Worm (Caenorhabditis elegans) whole organism, late embryonic: Measurements from ENCODE around the gene frm-5.1.
"Not testable (repeated sequence)": the region's sequence is repeated elsewhere in the genome, so short reads cannot be mapped to it uniquely, and the experiment has no call there.

Source experiments
- K02D7.2 ChIP-seq: sonication (generic microtip); optimal IDR thresholded peaks from 2 replicates; lab custom pipeline; 2017; ENCODE audit warnings: mild to moderate bottlenecking, missing genetic modification characterization, missing compliant biosample characterization
- ama-1 ChIP-seq: fragments of 150-350 bp; optimal IDR thresholded peaks from 2 replicates; lab custom pipeline; 2014
- ceh-14 ChIP-seq: sonication (generic microtip); optimal IDR thresholded peaks from 2 replicates; lab custom pipeline; 2016; ENCODE audit warnings: missing genotype, missing genetic modification characterization, missing compliant biosample characterization
- ceh-18 ChIP-seq: sonication (generic microtip); optimal IDR thresholded peaks from 2 replicates; lab custom pipeline; 2016; ENCODE audit warnings: missing genetic modification characterization, missing compliant biosample characterization
- ceh-19 ChIP-seq: fragments of 200-800 bp; sonication (Bioruptor generic); optimal IDR thresholded peaks from 2 replicates; lab custom pipeline; 2018; ENCODE audit warnings: mild to moderate bottlenecking, missing genetic modification characterization, missing compliant biosample characterization
- ceh-2 ChIP-seq: sonication (generic microtip); optimal IDR thresholded peaks from 2 replicates; lab custom pipeline; 2016; ENCODE audit warnings: missing genotype, missing genetic modification characterization, missing compliant biosample characterization
- ceh-22 ChIP-seq: sonication (generic microtip); optimal IDR thresholded peaks from 2 replicates; lab custom pipeline; 2017; ENCODE audit warnings: missing biosample characterization, missing genetic modification characterization
- ceh-31 ChIP-seq: sonication (generic microtip); optimal IDR thresholded peaks from 2 replicates; lab custom pipeline; 2016; ENCODE audit warnings: missing genetic modification characterization, missing compliant biosample characterization
- ceh-45 ChIP-seq: fragments of 200-800 bp; sonication (Bioruptor generic); IDR thresholded peaks from 2 replicates; pipeline ENCODE4 v1.3.6; 2022; ENCODE audit warnings: missing genetic modification reagents, missing genetic modification characterization, missing compliant biosample characterization
- ceh-48 ChIP-seq: sonication (generic microtip); optimal IDR thresholded peaks from 2 replicates; lab custom pipeline; 2016; ENCODE audit warnings: missing genetic modification characterization, inconsistent platforms, missing compliant biosample characterization
- dmd-4 ChIP-seq: sonication (generic microtip); optimal IDR thresholded peaks from 2 replicates; lab custom pipeline; 2016; ENCODE audit warnings: borderline replicate concordance, missing genetic modification characterization, missing compliant biosample characterization
- dve-1 ChIP-seq: sonication (generic microtip); optimal IDR thresholded peaks from 2 replicates; lab custom pipeline; 2017; ENCODE audit warnings: antibody characterized with exemption, mild to moderate bottlenecking, missing genetic modification characterization, missing compliant biosample characterization
- elt-2 ChIP-seq: sonication (generic microtip); optimal IDR thresholded peaks from 2 replicates; lab custom pipeline; 2016; ENCODE audit warnings: missing genetic modification reagents, missing genetic modification characterization, missing compliant biosample characterization
- eyg-1 ChIP-seq: sonication (generic microtip); optimal IDR thresholded peaks from 2 replicates; lab custom pipeline; 2016; ENCODE audit warnings: missing genotype, missing genetic modification characterization, missing compliant biosample characterization
- fkh-6 ChIP-seq: sonication (generic microtip); optimal IDR thresholded peaks from 2 replicates; lab custom pipeline; 2016; ENCODE audit warnings: missing genetic modification characterization, missing compliant biosample characterization
- hlh-15 ChIP-seq: sonication (generic microtip); optimal IDR thresholded peaks from 2 replicates; lab custom pipeline; 2016; ENCODE audit warnings: missing genetic modification characterization, missing compliant biosample characterization
- hlh-30 ChIP-seq: sonication (generic microtip); optimal IDR thresholded peaks from 2 replicates; lab custom pipeline; 2017; ENCODE audit warnings: antibody characterized with exemption, missing genetic modification characterization, missing compliant biosample characterization; ENCODE audit not compliant: insufficient read depth
- lim-6 ChIP-seq: sonication (generic microtip); optimal IDR thresholded peaks from 2 replicates; lab custom pipeline; 2016; ENCODE audit warnings: missing genetic modification characterization, missing compliant biosample characterization
- mec-3 ChIP-seq: sonication (generic microtip); optimal IDR thresholded peaks from 2 replicates; lab custom pipeline; 2016; ENCODE audit warnings: borderline replicate concordance, missing genetic modification characterization, missing compliant biosample characterization
- nfya-1 ChIP-seq: sonication (generic microtip); optimal IDR thresholded peaks from 2 replicates; lab custom pipeline; 2017; ENCODE audit warnings: missing genetic modification characterization, mild to moderate bottlenecking, missing compliant biosample characterization, antibody characterized with exemption, moderate library complexity
- nhr-11 ChIP-seq: fragments of 150-350 bp; optimal IDR thresholded peaks from 2 replicates; lab custom pipeline; 2014; ENCODE audit warnings: missing biosample characterization, missing genetic modification characterization
- npax-4 ChIP-seq: sonication (generic microtip); optimal IDR thresholded peaks from 2 replicates; lab custom pipeline; 2016; ENCODE audit warnings: missing genetic modification characterization, missing compliant biosample characterization
- odd-2 ChIP-seq: sonication (generic microtip); optimal IDR thresholded peaks from 2 replicates; lab custom pipeline; 2017; ENCODE audit warnings: antibody characterized with exemption, mild to moderate bottlenecking, missing genetic modification characterization, missing compliant biosample characterization
- pag-3 ChIP-seq: sonication (generic microtip); optimal IDR thresholded peaks from 2 replicates; lab custom pipeline; 2016; ENCODE audit warnings: missing compliant biosample characterization, missing genetic modification characterization, borderline replicate concordance
- pha-4 ChIP-seq: fragments of 150-350 bp; optimal IDR thresholded peaks from 2 replicates; lab custom pipeline; 2018; ENCODE audit warnings: missing biosample characterization, missing genetic modification reagents, missing genetic modification characterization
- pros-1 ChIP-seq: fragments of 150-350 bp; optimal IDR thresholded peaks from 2 replicates; lab custom pipeline; 2014; ENCODE audit warnings: missing biosample characterization, missing genetic modification reagents, missing genetic modification characterization
- ref-2 ChIP-seq: sonication (generic microtip); optimal IDR thresholded peaks from 2 replicates; lab custom pipeline; 2016; ENCODE audit warnings: missing genetic modification characterization, missing compliant biosample characterization
- tbx-2 ChIP-seq: sonication (generic microtip); optimal IDR thresholded peaks from 2 replicates; lab custom pipeline; 2016; ENCODE audit warnings: missing genetic modification characterization, missing compliant biosample characterization
- unc-3 ChIP-seq, 2 experiments: fragments of 200-800 bp in 1 of 2; sonication (Bioruptor generic) in 1 of 2; sonication (generic microtip) in 1 of 2; conservative IDR thresholded peaks in 1 of 2; optimal IDR thresholded peaks in 1 of 2; 2 replicates each; pipeline versions ENCODE4 v1.3.6 to Lab custom; 2016 to 2022; ENCODE audit warnings: missing compliant biosample characterization in 2 of 2, missing genetic modification characterization in 2 of 2, missing genetic modification reagents in 1 of 2
- unc-42 ChIP-seq: sonication (generic microtip); optimal IDR thresholded peaks from 2 replicates; lab custom pipeline; 2016; ENCODE audit warnings: missing genotype, missing genetic modification characterization, missing compliant biosample characterization
- unc-86 ChIP-seq: sonication (generic microtip); optimal IDR thresholded peaks from 2 replicates; lab custom pipeline; 2016; ENCODE audit warnings: missing genetic modification characterization, missing compliant biosample characterization

frm-5.1 gene

ce11 chrIV:51219-51618 lies 2.5 kb upstream of the frm-5.1 start:
- no peak for TF ChIP-seq hlh-15
- no peak for TF ChIP-seq unc-3 (GFP tag; conservative IDR thresholded peaks at IDR 0.05; lab: Robert Waterston, UW)
- no peak for TF ChIP-seq unc-3 (tag; optimal IDR thresholded peaks at IDR 0.05; lab: Kevin White, UChicago)
- peak; percentile 2 for TF ChIP-seq elt-2 (tag; lab: Kevin White, UChicago)
- TF ChIP-seq nhr-11 (tag; lab: Kevin White, UChicago): no peak
- no peak for TF ChIP-seq unc-86 (tag; lab: Kevin White, UChicago)
- TF ChIP-seq dmd-4: no peak
- TF ChIP-seq lim-6 (tag; lab: Kevin White, UChicago): no peak
- peak; percentile 13 for TF ChIP-seq ceh-18
- TF ChIP-seq ceh-22 (tag; lab: Kevin White, UChicago): no peak
- TF ChIP-seq npax-4 (tag; lab: Kevin White, UChicago): no peak
- no peak for TF ChIP-seq eyg-1 (tag; lab: Kevin White, UChicago)
- TF ChIP-seq fkh-6 (tag; lab: Kevin White, UChicago): no peak
- no peak for TF ChIP-seq ceh-48 (tag; lab: Kevin White, UChicago)
- no peak for TF ChIP-seq ceh-19 (GFP tag; lab: Kevin White, UChicago)
- peak; percentile 60 for TF ChIP-seq nfya-1 (tag; lab: Kevin White, UChicago)
- TF ChIP-seq pha-4 (tag; lab: Kevin White, UChicago): no peak
- TF ChIP-seq ceh-14 (tag; lab: Kevin White, UChicago): no peak
- TF ChIP-seq K02D7.2: no peak
- TF ChIP-seq dve-1 (tag; lab: Kevin White, UChicago): peak; percentile 59
- TF ChIP-seq ama-1 (lab: Kevin White, UChicago): peak; percentile 7
- no peak for TF ChIP-seq odd-2 (tag; lab: Kevin White, UChicago)
- TF ChIP-seq pros-1 (tag; lab: Kevin White, UChicago): peak; percentile 37
- TF ChIP-seq pag-3 (tag; lab: Kevin White, UChicago): no peak
- TF ChIP-seq ceh-31 (tag; lab: Kevin White, UChicago): peak; percentile 53
- TF ChIP-seq tbx-2 (tag; lab: Kevin White, UChicago): peak; percentile 32
- TF ChIP-seq ceh-45 (GFP tag; lab: Robert Waterston, UW): no peak
- TF ChIP-seq ceh-2: peak; percentile 9
- TF ChIP-seq ref-2: peak; percentile 76

DNA sequence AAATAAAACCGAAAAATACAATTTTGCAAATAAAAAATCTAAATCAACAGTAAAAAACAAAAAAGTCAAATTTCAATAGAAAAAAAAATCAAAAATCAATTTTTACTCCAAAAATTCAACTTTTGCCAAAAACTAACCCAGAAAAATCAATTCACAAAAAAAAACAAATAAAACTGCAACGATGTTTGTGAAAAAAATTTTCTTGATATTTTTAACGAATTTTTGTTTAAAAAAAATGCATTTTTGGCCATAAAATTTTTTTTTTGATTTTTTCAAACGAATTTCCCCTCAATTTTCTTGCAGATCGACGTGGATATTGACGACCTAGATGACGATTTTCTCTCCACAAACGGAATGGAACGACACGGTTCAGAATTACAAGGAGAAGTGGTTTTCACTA lies 48.3 kb downstream of the frm-5.1 start, which contains the start of gene frm-5.2:
Gene frm-5.2, plus strand, starts transcription at position 301 of the 400 bp plus-strand sequence.
- TF ChIP-seq mec-3; unc-42 (tag; lab: Kevin White, UChicago); hlh-30 (tag; lab: Kevin White, UChicago): not testable (repeated sequence)
